Worm (Caenorhabditis elegans): Measurements from ENCODE around the gene ugt-1.

DNA sequence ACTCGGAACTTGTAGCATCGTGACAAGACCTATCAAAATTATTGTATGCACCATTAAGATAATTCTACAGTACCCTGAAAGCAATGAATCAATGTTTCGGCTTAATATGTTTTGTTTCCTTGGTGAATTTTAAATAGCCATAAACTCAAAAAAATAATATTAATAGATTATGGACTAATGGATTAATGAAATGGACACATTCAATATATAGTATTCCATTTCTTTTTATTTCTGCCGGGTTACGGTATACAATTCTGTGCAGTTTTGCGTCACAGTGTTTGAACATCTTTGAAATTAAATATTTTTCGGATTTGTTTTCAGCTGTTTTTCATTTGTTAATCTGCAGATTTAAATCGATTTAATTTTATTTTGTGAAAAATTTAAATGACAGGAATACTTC lies 41.1 kb downstream of the ugt-1 start, which contains the start of gene set-22:
- TF ChIP-seq him-1 (tag; optimal IDR thresholded peaks at IDR 0.05) (no peak), W03F9.2 (tag; optimal IDR thresholded peaks at IDR 0.05) (no peak), dao-5 (tag; optimal IDR thresholded peaks at IDR 0.05) (no peak)

Measured in whole organism, L4/young adult.